Worm (Caenorhabditis elegans): ENCODE results near the gene cdk-5.

DNA sequence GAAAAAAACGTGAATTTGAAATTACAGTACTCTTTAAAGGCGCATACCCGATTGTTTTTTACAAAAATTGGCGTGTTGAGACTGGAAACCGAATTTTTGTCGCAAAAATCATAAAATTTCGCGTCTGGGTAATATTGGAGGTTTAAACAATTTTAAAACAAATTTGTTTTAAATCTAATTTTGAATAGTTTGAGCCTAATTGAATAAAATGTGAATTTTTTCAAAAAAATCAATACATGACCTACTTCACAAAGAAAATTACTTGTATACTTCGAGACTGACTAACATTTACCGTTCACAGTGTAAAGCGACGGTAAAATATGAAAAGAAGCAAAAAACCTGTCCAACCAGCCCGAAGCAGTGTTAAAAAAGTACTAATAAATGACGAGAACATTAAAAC, 8.8 kb downstream of the cdk-5 start:
- no peak for TF ChIP-seq ZK546.5 (tag; optimal IDR thresholded peaks at IDR 0.05)
- TF ChIP-seq mep-1 (tag; optimal IDR thresholded peaks at IDR 0.05) = no peak
- TF ChIP-seq unc-62 (GFP tag; optimal IDR thresholded peaks at IDR 0.05 in 1 of 2) = peak in 1 of 2 experiments; percentile 51
- no peak for TF ChIP-seq unc-62 (tag; optimal IDR thresholded peaks at IDR 0.05)
- no peak for TF ChIP-seq mxl-2 (GFP tag; conservative IDR thresholded peaks at IDR 0.05)
- TF ChIP-seq nhr-41 (GFP tag; IDR thresholded peaks at IDR 0.05) = no peak
- no peak for TF ChIP-seq dpl-1 (GFP tag; optimal IDR thresholded peaks at IDR 0.05)
- no peak for TF ChIP-seq ama-1 (optimal IDR thresholded peaks at IDR 0.05)
- TF ChIP-seq lin-39 (tag; optimal IDR thresholded peaks at IDR 0.05) = no peak
- TF ChIP-seq ztf-11 (tag; optimal IDR thresholded peaks at IDR 0.05) = no peak
- TF ChIP-seq nhr-25 (tag; optimal IDR thresholded peaks at IDR 0.05; ENCODE audit: borderline replicate concordance, insufficient read depth) = no peak

Measured in whole organism, L4 larva.